Worm (Caenorhabditis elegans) whole organism, midembryonic: ENCODE measurements around the gene H19J13.2.

Source experiments
- cog-1 ChIP-seq: sonication (generic microtip); optimal IDR thresholded peaks from 2 replicates; lab custom pipeline; 2016; ENCODE audit warnings: missing genetic modification characterization, missing compliant biosample characterization
- klf-2 ChIP-seq: fragments of 200-800 bp; sonication (Bioruptor generic); conservative IDR thresholded peaks from 2 replicates; pipeline ENCODE4 v1.3.6; 2022; ENCODE audit warnings: missing genetic modification reagents, missing genetic modification characterization, missing compliant biosample characterization
- ztf-23 ChIP-seq: fragments of 200-800 bp; sonication (Bioruptor generic); IDR thresholded peaks from 2 replicates; pipeline ENCODE4 v1.3.6; 2022; ENCODE audit warnings: missing genetic modification reagents, missing genetic modification characterization, missing compliant biosample characterization
- ztf-29 ChIP-seq: fragments of 200-800 bp; sonication (Bioruptor generic); IDR thresholded peaks from 2 replicates; pipeline ENCODE4 v1.3.6; 2022; ENCODE audit warnings: missing genetic modification reagents, missing genetic modification characterization, missing compliant biosample characterization

- TF ChIP-seq ztf-23, result no peak
- no peak for TF ChIP-seq ztf-29 (GFP tag; lab: Robert Waterston, UW)
- TF ChIP-seq cog-1 (tag; lab: Kevin White, UChicago), result no peak
- TF ChIP-seq klf-2 (GFP tag; lab: Robert Waterston, UW), result no peak
Observed at ce11 chrX:12288254-12288653, 14.5 kb upstream of the H19J13.2 start, which contains the start of gene C04B4.5.
